Worm (Caenorhabditis elegans): ENCODE results near the gene dsc-4.

ce11 chrIV:291356-291755 is 29.0 kb downstream of the dsc-4 start, which contains the start of gene T21D12.7:
- TF ChIP-seq pros-1 (tag; optimal IDR thresholded peaks at IDR 0.05) (no peak), fkh-10 (GFP tag; optimal IDR thresholded peaks at IDR 0.05) (no peak), F13H6.1 (tag; optimal IDR thresholded peaks at IDR 0.05) (no peak), hlh-15 (tag; optimal IDR thresholded peaks at IDR 0.05) (no peak), hlh-6 (tag; optimal IDR thresholded peaks at IDR 0.05) (no peak), fkh-6 (tag; optimal IDR thresholded peaks at IDR 0.05) (no peak), unc-86 (tag; optimal IDR thresholded peaks at IDR 0.05) (no peak), elt-2 (tag; optimal IDR thresholded peaks at IDR 0.05) (no peak), hlh-30 (tag; optimal IDR thresholded peaks at IDR 0.05; ENCODE audit: insufficient read depth) (no peak), ceh-14 (tag; optimal IDR thresholded peaks at IDR 0.05) (no peak), gmeb-2 (tag; optimal IDR thresholded peaks at IDR 0.05) (no peak), ama-1 (optimal IDR thresholded peaks at IDR 0.05) (no peak), nfya-1 (tag; optimal IDR thresholded peaks at IDR 0.05) (no peak), nhr-11 (tag; optimal IDR thresholded peaks at IDR 0.05) (no peak)

Measured in whole organism, late embryonic.